Worm (Caenorhabditis elegans) whole organism, L4 larva: Measurements from ENCODE around the gene F58F9.9.
A peak's percentile ranks its signal among the peaks of the same experiment; 100 is the strongest.

ENCODE experiments used
- F26F4.8 ChIP-seq: fragments of 200-800 bp; sonication (Bioruptor generic); conservative IDR thresholded peaks from 2 replicates; pipeline ENCODE4 v1.3.6; 2022; ENCODE audit warnings: missing genetic modification characterization, missing compliant biosample characterization
- F49E8.2 ChIP-seq: sonication (generic microtip); optimal IDR thresholded peaks from 2 replicates; lab custom pipeline; 2016; ENCODE audit warnings: missing compliant biosample characterization, mild to moderate bottlenecking, missing genetic modification characterization, borderline replicate concordance
- Y105C5A.15 ChIP-seq: fragments of 200-800 bp; sonication (Bioruptor generic); IDR thresholded peaks from 2 replicates; pipeline ENCODE4 v1.3.6; 2022; ENCODE audit warnings: missing genetic modification characterization, missing compliant biosample characterization
- aha-1 ChIP-seq: fragments of 150-350 bp; peaks from one replicate; lab custom pipeline; 2014; ENCODE audit warnings: missing biosample characterization, missing genetic modification characterization
- aly-2 ChIP-seq: sonication (generic microtip); optimal IDR thresholded peaks from 2 replicates; lab custom pipeline; 2018; ENCODE audit warnings: missing biosample characterization, missing genetic modification characterization
- ceh-20 ChIP-seq: fragments of 200-800 bp; sonication (Bioruptor generic); IDR thresholded peaks from 2 replicates; pipeline ENCODE4 v1.3.6; 2022; ENCODE audit warnings: missing genetic modification reagents, missing genetic modification characterization, missing compliant biosample characterization
- ceh-32 ChIP-seq: sonication (generic microtip); optimal IDR thresholded peaks from 2 replicates; lab custom pipeline; 2016; ENCODE audit warnings: mild to moderate bottlenecking, missing genetic modification characterization, missing compliant biosample characterization; ENCODE audit not compliant: poor library complexity
- ceh-44 ChIP-seq: fragments of 200-800 bp; sonication (Bioruptor generic); IDR thresholded peaks from 2 replicates; pipeline ENCODE4 v1.3.6; 2022; ENCODE audit warnings: missing genetic modification reagents, missing genetic modification characterization, missing compliant biosample characterization
- ctbp-1 ChIP-seq: fragments of 200-800 bp; sonication (Bioruptor generic); IDR thresholded peaks from 2 replicates; pipeline ENCODE4 v1.3.6; 2022; ENCODE audit warnings: missing genetic modification reagents, missing genetic modification characterization, missing compliant biosample characterization
- daf-12 ChIP-seq: fragments of 150-350 bp; optimal IDR thresholded peaks from 2 replicates; lab custom pipeline; 2014; ENCODE audit warnings: missing biosample characterization, missing genetic modification reagents, missing genetic modification characterization
- daf-16 ChIP-seq, 3 experiments: sonication (generic microtip); optimal IDR thresholded peaks; 2 replicates each; lab custom pipeline; 2016 to 2017; ENCODE audit warnings: missing genetic modification characterization in 3 of 3, missing genetic modification reagents in 3 of 3, mild to moderate bottlenecking in 2 of 3, missing compliant biosample characterization in 2 of 3, missing biosample characterization in 1 of 3, moderate library complexity in 1 of 3
- daf-19 ChIP-seq: fragments of 200-800 bp; sonication (Bioruptor generic); conservative IDR thresholded peaks from 2 replicates; pipeline ENCODE4 v1.3.6; 2022; ENCODE audit warnings: missing genetic modification characterization, missing compliant biosample characterization
- dmd-6 ChIP-seq: fragments of 200-800 bp; sonication (Bioruptor generic); IDR thresholded peaks from 2 replicates; pipeline ENCODE4 v1.3.6; 2022; ENCODE audit warnings: missing genetic modification reagents, missing genetic modification characterization, missing compliant biosample characterization
- duxl-1 ChIP-seq: sonication (generic microtip); optimal IDR thresholded peaks from 2 replicates; lab custom pipeline; 2016; ENCODE audit warnings: mild to moderate bottlenecking, missing genetic modification characterization, moderate library complexity, missing compliant biosample characterization; ENCODE audit not compliant: poor library complexity
- dve-1 ChIP-seq: sonication (generic microtip); optimal IDR thresholded peaks from 2 replicates; lab custom pipeline; 2017; ENCODE audit warnings: antibody characterized with exemption, mild to moderate bottlenecking, missing genetic modification characterization, missing compliant biosample characterization; ENCODE audit not compliant: insufficient read depth
- egl-27 ChIP-seq: sonication (generic microtip); optimal IDR thresholded peaks from 3 replicates; lab custom pipeline; 2017; ENCODE audit warnings: missing biosample characterization, missing genetic modification reagents, missing genetic modification characterization
- egl-43 ChIP-seq: fragments of 200-800 bp; sonication (Bioruptor generic); IDR thresholded peaks from 2 replicates; pipeline ENCODE4 v1.3.6; 2022; ENCODE audit warnings: missing genetic modification reagents, missing genetic modification characterization, missing compliant biosample characterization
- hif-1 ChIP-seq, 2 experiments: sonication (generic microtip); optimal IDR thresholded peaks; 2 replicates each; lab custom pipeline; 2016 to 2017; ENCODE audit warnings: missing compliant biosample characterization in 2 of 2, missing genetic modification characterization in 2 of 2, missing genetic modification reagents in 2 of 2, missing genotype in 2 of 2, mild to moderate bottlenecking in 1 of 2
- hlh-11 ChIP-seq: fragments of 200-800 bp; sonication (Bioruptor generic); optimal IDR thresholded peaks from 2 replicates; lab custom pipeline; 2018; ENCODE audit warnings: mild to moderate bottlenecking, missing genetic modification characterization, missing compliant biosample characterization
- lim-7 ChIP-seq: fragments of 200-800 bp; sonication (Bioruptor generic); IDR thresholded peaks from 2 replicates; pipeline ENCODE4 v1.3.6; 2022; ENCODE audit warnings: missing genetic modification characterization, missing compliant biosample characterization
- lin-13 ChIP-seq: fragments of 150-350 bp; optimal IDR thresholded peaks from 2 replicates; lab custom pipeline; 2014; ENCODE audit warnings: missing biosample characterization, missing genetic modification reagents, missing genetic modification characterization
- lin-39 ChIP-seq: fragments of 150-350 bp; optimal IDR thresholded peaks from 2 replicates; lab custom pipeline; 2014; ENCODE audit warnings: missing biosample characterization, missing genetic modification reagents, missing genetic modification characterization
- mdl-1 ChIP-seq, 2 experiments: fragments of 150-350 bp in 1 of 2; sonication (generic microtip) in 1 of 2; optimal IDR thresholded peaks; 2 replicates each; lab custom pipeline; 2014 to 2017; ENCODE audit warnings: missing biosample characterization in 2 of 2, missing genetic modification characterization in 2 of 2
- mep-1 ChIP-seq: fragments of 150-350 bp; sonication (generic microtip); optimal IDR thresholded peaks from 3 replicates; lab custom pipeline; 2014; ENCODE audit warnings: missing biosample characterization, missing genetic modification characterization
- mxl-2 ChIP-seq: fragments of 200-800 bp; sonication (Bioruptor generic); conservative IDR thresholded peaks from 2 replicates; pipeline ENCODE4 v1.3.6; 2022; ENCODE audit warnings: missing genetic modification reagents, missing genetic modification characterization, missing compliant biosample characterization
- nhr-237 ChIP-seq: sonication (generic microtip); optimal IDR thresholded peaks from 2 replicates; lab custom pipeline; 2017; ENCODE audit warnings: missing biosample characterization, missing genetic modification characterization
- nhr-28 ChIP-seq: fragments of 150-350 bp; optimal IDR thresholded peaks from 2 replicates; lab custom pipeline; 2014; ENCODE audit warnings: missing biosample characterization, missing genetic modification characterization
- nhr-42 ChIP-seq: fragments of 200-800 bp; sonication (Bioruptor generic); IDR thresholded peaks from 2 replicates; pipeline ENCODE4 v1.3.6; 2022; ENCODE audit warnings: missing genetic modification characterization, missing compliant biosample characterization
- nhr-48 ChIP-seq: sonication (generic microtip); optimal IDR thresholded peaks from 2 replicates; lab custom pipeline; 2016; ENCODE audit warnings: mild to moderate bottlenecking, missing genetic modification characterization, missing compliant biosample characterization
- php-3 ChIP-seq: fragments of 200-800 bp; sonication (Bioruptor generic); IDR thresholded peaks from 2 replicates; pipeline ENCODE4 v1.3.6; 2022; ENCODE audit warnings: missing genetic modification reagents, missing genetic modification characterization, missing compliant biosample characterization
- pqm-1 ChIP-seq: sonication (generic microtip); optimal IDR thresholded peaks from 2 replicates; lab custom pipeline; 2017; ENCODE audit warnings: missing biosample characterization, missing genetic modification characterization
- sdz-12 ChIP-seq: fragments of 200-800 bp; sonication (Bioruptor generic); optimal IDR thresholded peaks from 2 replicates; lab custom pipeline; 2018; ENCODE audit warnings: mild to moderate bottlenecking, missing genetic modification characterization, missing compliant biosample characterization
- set-16 ChIP-seq: fragments of 200-800 bp; sonication (Bioruptor generic); IDR thresholded peaks from 2 replicates; pipeline ENCODE4 v1.3.6; 2022; ENCODE audit warnings: missing genetic modification reagents, missing genetic modification characterization, missing compliant biosample characterization
- unc-39 ChIP-seq: sonication (generic microtip); optimal IDR thresholded peaks from 2 replicates; lab custom pipeline; 2017; ENCODE audit warnings: missing biosample characterization, missing genetic modification characterization
- unc-62 ChIP-seq, 3 experiments: fragments of 150-350 bp in 1 of 3; sonication (generic microtip); optimal IDR thresholded peaks in 2 of 3; peaks in 1 of 3; 1 replicate in 1 of 3; 2 replicates in 2 of 3; lab custom pipeline; 2014 to 2017; ENCODE audit warnings: missing biosample characterization in 3 of 3, missing genetic modification characterization in 3 of 3, missing genetic modification reagents in 3 of 3, missing genotype in 1 of 3
- zfp-2 ChIP-seq: sonication (generic microtip); optimal IDR thresholded peaks from 2 replicates; lab custom pipeline; 2016; ENCODE audit warnings: mild to moderate bottlenecking, missing genetic modification characterization, missing compliant biosample characterization
- ztf-11 ChIP-seq: fragments of 150-350 bp; optimal IDR thresholded peaks from 2 replicates; lab custom pipeline; 2014; ENCODE audit warnings: missing biosample characterization, missing genetic modification characterization
- ztf-7 ChIP-seq: fragments of 150-350 bp; optimal IDR thresholded peaks from 2 replicates; lab custom pipeline; 2014; ENCODE audit warnings: missing biosample characterization, missing genetic modification characterization

Gene F58F9.9

ce11 chrIV:6213403-6213802 lies 26.7 kb upstream of the F58F9.9 start, which contains the start of gene C49A9.5:
Gene C49A9.5, plus strand, starts transcription at chrIV:6213673.
- TF ChIP-seq daf-12 (tag; lab: Kevin White, UChicago) (no peak), nhr-237 (no peak), php-3 (GFP tag; lab: Robert Waterston, UW) (peak; percentile 93), dve-1 (tag; lab: Kevin White, UChicago) (peak; percentile 5), aha-1 (tag; lab: Kevin White, UChicago) (no peak), pqm-1 (tag; lab: Kevin White, UChicago) (peak; percentile 1), set-16 (GFP tag; lab: Robert Waterston, UW) (no peak), daf-19 (GFP tag; lab: Robert Waterston, UW) (no peak), unc-39 (tag; lab: Kevin White, UChicago) (no peak), daf-16 (GFP tag; optimal IDR thresholded peaks at IDR 0.05; lab: Kevin White, UChicago) (no peak), daf-16 (tag; optimal IDR thresholded peaks at IDR 0.05; lab: Kevin White, UChicago) (peak; percentile 65), sdz-12 (GFP tag; lab: Kevin White, UChicago) (no peak), Y105C5A.15 (GFP tag; lab: Robert Waterston, UW) (no peak), lim-7 (GFP tag; lab: Robert Waterston, UW) (no peak), ctbp-1 (GFP tag; lab: Robert Waterston, UW) (no peak), ztf-11 (tag; lab: Kevin White, UChicago) (no peak), lin-13 (no peak), nhr-42 (GFP tag; lab: Robert Waterston, UW) (no peak)

- no peak for TF ChIP-seq egl-27
- TF ChIP-seq dmd-6 (GFP tag; lab: Robert Waterston, UW), result peak; percentile 33; the same call in 1 of the 2 replicates
- peak; percentile 58 for TF ChIP-seq nhr-28 (tag; lab: Kevin White, UChicago)
- TF ChIP-seq F49E8.2 (tag; lab: Kevin White, UChicago), result no peak
- TF ChIP-seq egl-43, result no peak
- TF ChIP-seq ztf-7, result no peak
- TF ChIP-seq sdz-12 (GFP tag; lab: Kevin White, UChicago), result no peak
- TF ChIP-seq pqm-1 (tag; lab: Kevin White, UChicago), result peak; percentile 73
- no peak for TF ChIP-seq F26F4.8
- peak; percentile 1 for TF ChIP-seq dve-1 (tag; lab: Kevin White, UChicago)
- TF ChIP-seq mxl-2 (GFP tag; lab: Robert Waterston, UW), result no peak
- TF ChIP-seq ceh-32 (tag; lab: Kevin White, UChicago), result no peak
- TF ChIP-seq nhr-42 (GFP tag; lab: Robert Waterston, UW), result no peak
- TF ChIP-seq mep-1 (tag; lab: Kevin White, UChicago), result no peak
- no peak for TF ChIP-seq mdl-1 (tag; optimal IDR thresholded peaks at IDR 0.05; lab: Kevin White, UChicago)
- TF ChIP-seq lin-39 (tag; lab: Kevin White, UChicago), result no peak
- TF ChIP-seq ceh-20 (GFP tag; lab: Robert Waterston, UW), result no peak
- peak; percentile 0 for TF ChIP-seq hlh-11
- TF ChIP-seq daf-16 (GFP tag; optimal IDR thresholded peaks at IDR 0.05; lab: Kevin White, UChicago), result no peak
- peak; percentile 25 for TF ChIP-seq daf-16 (tag; optimal IDR thresholded peaks at IDR 0.05; lab: Kevin White, UChicago)
These were observed 23.0 kb upstream of the F58F9.9 start, which contains the start of gene C49A9.9 for ce11 chrIV:6217066-6217465. Gene C49A9.9, plus strand, starts transcription at chrIV:6217372.

- TF ChIP-seq duxl-1 (tag; lab: Kevin White, UChicago) (no peak), hlh-11 (no peak), zfp-2 (tag; lab: Kevin White, UChicago) (no peak), unc-62 (GFP tag; optimal IDR thresholded peaks at IDR 0.05 in 1 of 2; lab: Kevin White, UChicago) (peak in 1 of 2 experiments; percentile 94), unc-62 (tag; optimal IDR thresholded peaks at IDR 0.05; lab: Kevin White, UChicago) (no peak), nhr-48 (tag; lab: Kevin White, UChicago) (no peak), ceh-44 (no peak), hif-1 (tag; optimal IDR thresholded peaks at IDR 0.05; lab: Kevin White, UChicago) (no peak), aly-2 (tag; lab: Kevin White, UChicago) (no peak)
These were observed 22.6 kb upstream of the F58F9.9 start for ce11 chrIV:6217503-6217902.
